Worm (Caenorhabditis elegans) whole organism, early embryonic: ENCODE data around the gene nhr-268.

Experiments used
- B0310.2 ChIP-seq: sonication (generic microtip); optimal IDR thresholded peaks from 2 replicates; lab custom pipeline; 2016; ENCODE audit warnings: mild to moderate bottlenecking, missing genetic modification characterization, missing compliant biosample characterization
- F13C5.2 ChIP-seq: sonication (generic microtip); optimal IDR thresholded peaks from 2 replicates; lab custom pipeline; 2017; ENCODE audit warnings: mild to moderate bottlenecking, missing genetic modification characterization, inconsistent platforms, missing compliant biosample characterization
- aly-1 ChIP-seq: sonication (generic microtip); optimal IDR thresholded peaks from 2 replicates; lab custom pipeline; 2016; ENCODE audit warnings: missing genetic modification characterization, missing compliant biosample characterization
- ama-1 ChIP-seq: fragments of 150-350 bp; optimal IDR thresholded peaks from 2 replicates; lab custom pipeline; 2014
- ceh-13 ChIP-seq: fragments of 200-800 bp; sonication (Bioruptor generic); optimal IDR thresholded peaks from 2 replicates; lab custom pipeline; 2018; ENCODE audit warnings: mild to moderate bottlenecking, missing genetic modification characterization, missing compliant biosample characterization
- ceh-36 ChIP-seq: sonication (generic microtip); optimal IDR thresholded peaks from 2 replicates; lab custom pipeline; 2016; ENCODE audit warnings: missing genetic modification characterization, inconsistent platforms, missing compliant biosample characterization
- ets-7 ChIP-seq: sonication (generic microtip); optimal IDR thresholded peaks from 2 replicates; lab custom pipeline; 2016; ENCODE audit warnings: missing genotype, missing genetic modification characterization, missing compliant biosample characterization
- flt-1 ChIP-seq: fragments of 200-800 bp; sonication (Bioruptor generic); IDR thresholded peaks from 2 replicates; pipeline ENCODE4 v1.3.6; 2022; ENCODE audit warnings: missing genetic modification characterization, missing compliant biosample characterization
- hmbx-1 ChIP-seq: sonication (generic microtip); optimal IDR thresholded peaks from 2 replicates; lab custom pipeline; 2016; ENCODE audit warnings: mild to moderate bottlenecking, missing genetic modification characterization, missing compliant biosample characterization
- hmg-4 ChIP-seq: fragments of 200-800 bp; sonication (Bioruptor generic); optimal IDR thresholded peaks from 2 replicates; lab custom pipeline; 2018; ENCODE audit warnings: mild to moderate bottlenecking, missing genetic modification characterization, missing compliant biosample characterization
- hnd-1 ChIP-seq: sonication (generic microtip); optimal IDR thresholded peaks from 2 replicates; lab custom pipeline; 2016; ENCODE audit warnings: missing genetic modification characterization, missing compliant biosample characterization
- pes-1 ChIP-seq: fragments of 200-800 bp; sonication (Bioruptor generic); IDR thresholded peaks from 2 replicates; pipeline ENCODE4 v1.3.6; 2022; ENCODE audit warnings: missing genetic modification reagents, missing genetic modification characterization, missing compliant biosample characterization
- scrt-1 ChIP-seq: fragments of 200-800 bp; sonication (Bioruptor generic); IDR thresholded peaks from 2 replicates; pipeline ENCODE4 v1.3.6; 2022; ENCODE audit warnings: missing genetic modification characterization, missing compliant biosample characterization
- sea-1 ChIP-seq: fragments of 200-800 bp; sonication (Bioruptor generic); conservative IDR thresholded peaks from 2 replicates; pipeline ENCODE4 v1.3.6; 2022; ENCODE audit warnings: missing genetic modification characterization, missing compliant biosample characterization
- tbx-11 ChIP-seq: fragments of 200-800 bp; sonication (Bioruptor generic); IDR thresholded peaks from 2 replicates; pipeline ENCODE4 v1.3.6; 2022; ENCODE audit warnings: missing genetic modification characterization, missing compliant biosample characterization
- tbx-37 ChIP-seq: fragments of 200-800 bp; sonication (Bioruptor generic); conservative IDR thresholded peaks from 2 replicates; pipeline ENCODE4 v1.3.6; 2022; ENCODE audit warnings: missing genetic modification reagents, missing genetic modification characterization, missing compliant biosample characterization
- tra-4 ChIP-seq: sonication (generic microtip); optimal IDR thresholded peaks from 2 replicates; lab custom pipeline; 2017; ENCODE audit warnings: missing genetic modification characterization, missing compliant biosample characterization

nhr-268 gene

DNA sequence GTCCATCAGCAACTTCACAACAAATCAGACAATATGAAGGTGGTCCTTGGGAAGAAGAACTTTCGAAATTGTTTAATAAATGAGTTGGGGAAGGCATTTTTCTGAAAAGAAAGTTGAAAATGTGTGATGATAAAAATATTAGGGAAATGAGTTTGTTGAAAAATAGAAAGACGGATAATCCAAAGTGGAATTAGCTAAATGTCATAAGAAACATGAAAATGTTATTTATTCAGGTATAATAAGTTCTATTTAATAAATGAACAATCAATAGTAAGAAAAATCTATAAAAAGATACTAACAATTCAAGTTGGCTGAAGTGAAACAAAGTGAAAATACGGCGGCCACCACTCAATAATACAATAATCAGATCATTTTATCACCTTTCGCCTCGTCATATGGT lies 12.2 kb downstream of the nhr-268 start, which contains the start of gene nhr-53:
nhr-53 (minus strand) TSS at position 101 of the 400 bp plus-strand sequence.
- no peak for TF ChIP-seq F13C5.2 (tag; lab: Kevin White, UChicago)
- TF ChIP-seq scrt-1 (GFP tag; lab: Robert Waterston, UW): no peak
- no peak for TF ChIP-seq ceh-13 (GFP tag; lab: Kevin White, UChicago)
- no peak for TF ChIP-seq hmg-4 (GFP tag; lab: Kevin White, UChicago)
- TF ChIP-seq pes-1 (GFP tag; lab: Robert Waterston, UW): no peak
- no peak for TF ChIP-seq tbx-37 (GFP tag; lab: Robert Waterston, UW)
- no peak for TF ChIP-seq hnd-1 (tag; lab: Kevin White, UChicago)
- no peak for TF ChIP-seq flt-1
- no peak for TF ChIP-seq ama-1 (lab: Kevin White, UChicago)
- TF ChIP-seq tra-4 (tag; lab: Kevin White, UChicago): no peak
- no peak for TF ChIP-seq ets-7 (tag; lab: Kevin White, UChicago)
- no peak for TF ChIP-seq ceh-36
- TF ChIP-seq aly-1 (tag; lab: Kevin White, UChicago): no peak
- no peak for TF ChIP-seq tbx-11 (GFP tag; lab: Robert Waterston, UW)
- TF ChIP-seq hmbx-1 (tag; lab: Kevin White, UChicago): no peak
- TF ChIP-seq B0310.2: no peak
- TF ChIP-seq sea-1 (GFP tag; lab: Robert Waterston, UW): no peak

- TF ChIP-seq pes-1 (GFP tag; lab: Robert Waterston, UW) (no peak), flt-1 (no peak), ceh-36 (no peak), tbx-11 (GFP tag; lab: Robert Waterston, UW) (no peak), hmg-4 (GFP tag; lab: Kevin White, UChicago) (no peak), B0310.2 (no peak), ceh-13 (GFP tag; lab: Kevin White, UChicago) (no peak), sea-1 (GFP tag; lab: Robert Waterston, UW) (no peak), tra-4 (tag; lab: Kevin White, UChicago) (no peak), scrt-1 (GFP tag; lab: Robert Waterston, UW) (no peak), F13C5.2 (tag; lab: Kevin White, UChicago) (no peak), aly-1 (tag; lab: Kevin White, UChicago) (no peak), hmbx-1 (tag; lab: Kevin White, UChicago) (no peak), hnd-1 (tag; lab: Kevin White, UChicago) (no peak), ets-7 (tag; lab: Kevin White, UChicago) (no peak), tbx-37 (GFP tag; lab: Robert Waterston, UW) (no peak)
Observed at ce11 chrV:15704745-15705144, 14.7 kb downstream of the nhr-268 start, which contains the start of gene twk-34. TSS of gene twk-34 (plus strand) at chrV:15704960.

- TF ChIP-seq B0310.2 (no peak), hmbx-1 (tag; lab: Kevin White, UChicago) (no peak), tbx-37 (GFP tag; lab: Robert Waterston, UW) (no peak), ceh-13 (GFP tag; lab: Kevin White, UChicago) (no peak), sea-1 (GFP tag; lab: Robert Waterston, UW) (no peak), ama-1 (lab: Kevin White, UChicago) (no peak), aly-1 (tag; lab: Kevin White, UChicago) (no peak), hnd-1 (tag; lab: Kevin White, UChicago) (no peak), pes-1 (GFP tag; lab: Robert Waterston, UW) (no peak), flt-1 (no peak), tbx-11 (GFP tag; lab: Robert Waterston, UW) (no peak), hmg-4 (GFP tag; lab: Kevin White, UChicago) (no peak), ets-7 (tag; lab: Kevin White, UChicago) (no peak), tra-4 (tag; lab: Kevin White, UChicago) (no peak), ceh-36 (no peak), F13C5.2 (tag; lab: Kevin White, UChicago) (no peak), scrt-1 (GFP tag; lab: Robert Waterston, UW) (no peak)
Observed at ce11 chrV:15707982-15708381, 17.9 kb downstream of the nhr-268 start.

DNA sequence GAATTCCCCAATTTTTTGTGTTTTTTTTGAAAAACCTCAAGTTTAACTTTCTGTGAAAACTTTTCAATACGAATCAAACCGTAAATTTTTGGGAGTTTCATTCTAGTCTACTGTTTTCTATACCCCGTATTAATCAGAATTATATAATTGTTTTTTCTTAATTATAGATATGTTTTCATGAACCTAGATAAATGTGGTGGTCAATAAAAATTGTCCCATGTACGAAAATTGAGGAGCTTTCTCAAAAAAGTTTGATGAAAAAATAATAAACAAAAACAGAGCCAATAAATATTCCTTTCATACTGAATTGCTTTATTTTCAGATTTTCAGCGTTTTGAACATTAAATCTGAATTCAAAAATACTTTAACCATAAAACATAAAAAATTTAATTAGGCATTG lies 20.3 kb downstream of the nhr-268 start, which contains the start of gene Y6E2A.1:
Y6E2A.1 (minus strand) TSS at position 101 of the 400 bp plus-strand sequence.
- TF ChIP-seq tbx-37 (GFP tag; lab: Robert Waterston, UW): no peak
- TF ChIP-seq flt-1: no peak
- no peak for TF ChIP-seq ceh-36
- TF ChIP-seq ceh-13 (GFP tag; lab: Kevin White, UChicago): no peak
- no peak for TF ChIP-seq ama-1 (lab: Kevin White, UChicago)
- TF ChIP-seq tbx-11 (GFP tag; lab: Robert Waterston, UW): no peak
- no peak for TF ChIP-seq pes-1 (GFP tag; lab: Robert Waterston, UW)
- no peak for TF ChIP-seq tra-4 (tag; lab: Kevin White, UChicago)
- no peak for TF ChIP-seq hnd-1 (tag; lab: Kevin White, UChicago)
- no peak for TF ChIP-seq F13C5.2 (tag; lab: Kevin White, UChicago)
- TF ChIP-seq B0310.2: no peak
- TF ChIP-seq ets-7 (tag; lab: Kevin White, UChicago): no peak
- no peak for TF ChIP-seq aly-1 (tag; lab: Kevin White, UChicago)
- TF ChIP-seq scrt-1 (GFP tag; lab: Robert Waterston, UW): no peak
- no peak for TF ChIP-seq sea-1 (GFP tag; lab: Robert Waterston, UW)
- no peak for TF ChIP-seq hmg-4 (GFP tag; lab: Kevin White, UChicago)

DNA sequence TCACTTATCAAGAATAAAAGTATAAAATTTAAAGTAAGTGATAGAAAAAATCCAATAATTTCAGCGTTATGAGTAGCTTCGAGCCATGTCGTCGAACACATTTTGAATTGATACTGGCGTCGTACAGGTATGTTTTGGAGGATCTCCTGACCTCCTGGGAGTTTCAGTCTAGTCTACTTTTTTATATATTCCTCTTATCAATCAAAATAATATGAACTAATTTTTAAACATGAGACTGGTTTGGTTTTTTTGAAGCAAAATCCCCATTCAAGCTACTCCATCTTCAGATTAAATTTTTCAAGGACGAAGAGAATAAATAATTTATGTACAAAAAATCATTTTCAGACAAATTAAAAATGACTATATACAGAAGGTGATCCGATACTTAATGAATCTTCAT lies 21.8 kb downstream of the nhr-268 start, which contains the start of gene str-101:
str-101 (minus strand) TSS at position 101 of the 400 bp plus-strand sequence.
- TF ChIP-seq ets-7 (tag; lab: Kevin White, UChicago) (no peak), sea-1 (GFP tag; lab: Robert Waterston, UW) (no peak), flt-1 (no peak), hnd-1 (tag; lab: Kevin White, UChicago) (no peak), F13C5.2 (tag; lab: Kevin White, UChicago) (no peak), pes-1 (GFP tag; lab: Robert Waterston, UW) (no peak), hmg-4 (GFP tag; lab: Kevin White, UChicago) (no peak), scrt-1 (GFP tag; lab: Robert Waterston, UW) (no peak), B0310.2 (no peak), tra-4 (tag; lab: Kevin White, UChicago) (no peak)

- TF ChIP-seq scrt-1 (GFP tag; lab: Robert Waterston, UW): no peak
- no peak for TF ChIP-seq aly-1 (tag; lab: Kevin White, UChicago)
- no peak for TF ChIP-seq hmbx-1 (tag; lab: Kevin White, UChicago)
- TF ChIP-seq flt-1: no peak
- no peak for TF ChIP-seq ceh-13 (GFP tag; lab: Kevin White, UChicago)
- TF ChIP-seq hnd-1 (tag; lab: Kevin White, UChicago): no peak
- no peak for TF ChIP-seq ama-1 (lab: Kevin White, UChicago)
- TF ChIP-seq ets-7 (tag; lab: Kevin White, UChicago): no peak
- TF ChIP-seq pes-1 (GFP tag; lab: Robert Waterston, UW): no peak
- no peak for TF ChIP-seq B0310.2
- no peak for TF ChIP-seq ceh-36
- no peak for TF ChIP-seq sea-1 (GFP tag; lab: Robert Waterston, UW)
Observed at ce11 chrV:15712385-15712784, 22.3 kb downstream of the nhr-268 start.
